Worm (Caenorhabditis elegans): ENCODE data around the gene best-9.

best-9 gene

ce11 chrIV:6565605-6566004 lies 5.1 kb downstream of the best-9 start:
- TF ChIP-seq lin-13 (GFP tag; optimal IDR thresholded peaks at IDR 0.05) (no peak), vab-7 (GFP tag; IDR thresholded peaks at IDR 0.05) (no peak), hlh-30 (tag; optimal IDR thresholded peaks at IDR 0.05; ENCODE audit: insufficient read depth) (no peak), zip-2 (tag; optimal IDR thresholded peaks at IDR 0.05) (no peak), nhr-28 (tag; optimal IDR thresholded peaks at IDR 0.05) (no peak), ces-1 (GFP tag; optimal IDR thresholded peaks at IDR 0.05) (no peak), mdt-29 (GFP tag; IDR thresholded peaks at IDR 0.05) (no peak), aly-2 (tag; optimal IDR thresholded peaks at IDR 0.05) (no peak), ztf-11 (tag; optimal IDR thresholded peaks at IDR 0.05) (no peak), zip-11 (GFP tag; IDR thresholded peaks at IDR 0.05) (no peak), T26A8.4 (GFP tag; IDR thresholded peaks at IDR 0.05) (no peak), egl-43 (GFP tag; IDR thresholded peaks at IDR 0.05) (no peak), ceh-62 (tag; optimal IDR thresholded peaks at IDR 0.05) (no peak), lsy-2 (tag; optimal IDR thresholded peaks at IDR 0.05) (no peak), jun-1 (tag; optimal IDR thresholded peaks at IDR 0.05) (no peak), aha-1 (tag) (no peak), ceh-82 (tag; optimal IDR thresholded peaks at IDR 0.05) (no peak), snpc-1.2 (GFP tag; IDR thresholded peaks at IDR 0.05) (no peak), ctbp-1 (GFP tag; IDR thresholded peaks at IDR 0.05) (no peak), F37D6.2 (tag; optimal IDR thresholded peaks at IDR 0.05) (no peak)

- no peak for TF ChIP-seq Y48G9A.11 (GFP tag; IDR thresholded peaks at IDR 0.05)
- no peak for TF ChIP-seq duxl-1 (tag; optimal IDR thresholded peaks at IDR 0.05; ENCODE audit: poor library complexity)
- no peak for TF ChIP-seq set-16 (GFP tag; IDR thresholded peaks at IDR 0.05)
- TF ChIP-seq ceh-44 (GFP tag; IDR thresholded peaks at IDR 0.05): no peak
- TF ChIP-seq ctbp-1 (GFP tag; IDR thresholded peaks at IDR 0.05): no peak
- no peak for TF ChIP-seq mep-1 (tag; optimal IDR thresholded peaks at IDR 0.05)
- no peak for TF ChIP-seq ces-1 (GFP tag; optimal IDR thresholded peaks at IDR 0.05)
- no peak for TF ChIP-seq egl-43 (GFP tag; IDR thresholded peaks at IDR 0.05)
- no peak for TF ChIP-seq unc-62 (GFP tag; optimal IDR thresholded peaks at IDR 0.05 in 1 of 2)
- no peak for TF ChIP-seq unc-62 (tag; optimal IDR thresholded peaks at IDR 0.05)
- TF ChIP-seq hif-1 (tag; optimal IDR thresholded peaks at IDR 0.05): no peak
- TF ChIP-seq mes-2 (tag; optimal IDR thresholded peaks at IDR 0.05; ENCODE audit: poor library complexity, severe bottlenecking): no peak
- TF ChIP-seq lin-38 (GFP tag; IDR thresholded peaks at IDR 0.05): no peak
- TF ChIP-seq sdz-12 (GFP tag; optimal IDR thresholded peaks at IDR 0.05): no peak
- no peak for TF ChIP-seq aly-2 (tag; optimal IDR thresholded peaks at IDR 0.05)
These were observed 11.7 kb downstream of the best-9 start, which contains the start of gene bicd-1 for ce11 chrIV:6572238-6572637. Gene bicd-1, minus strand, starts transcription at chrIV:6572338.

DNA sequence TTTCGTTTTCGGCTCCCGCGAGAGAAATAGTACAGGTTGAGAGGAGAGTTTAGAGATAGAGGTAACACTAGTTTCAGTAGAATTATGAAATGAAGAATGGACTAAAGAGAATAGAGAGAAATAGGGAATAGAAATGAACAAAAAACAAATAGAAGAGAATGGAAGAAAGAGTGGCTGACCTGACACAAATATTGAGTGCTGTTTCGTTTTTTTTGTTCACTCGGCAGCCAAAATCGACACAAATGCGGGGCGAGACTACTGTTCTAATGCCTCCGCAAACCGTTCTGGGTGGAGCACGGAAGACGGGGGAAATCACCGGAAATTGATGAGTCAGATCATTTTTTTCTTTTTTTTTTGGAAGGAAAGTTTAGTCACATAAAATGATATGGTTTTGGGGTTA lies 12.1 kb downstream of the best-9 start:
- peak; percentile 10 for TF ChIP-seq nhr-28 (tag; optimal IDR thresholded peaks at IDR 0.05)
- TF ChIP-seq aha-1 (tag): peak; percentile 42
- no peak for TF ChIP-seq aly-2 (tag; optimal IDR thresholded peaks at IDR 0.05)
- TF ChIP-seq mdl-1 (tag; optimal IDR thresholded peaks at IDR 0.05): no peak
- TF ChIP-seq vab-7 (GFP tag; IDR thresholded peaks at IDR 0.05): no peak

DNA sequence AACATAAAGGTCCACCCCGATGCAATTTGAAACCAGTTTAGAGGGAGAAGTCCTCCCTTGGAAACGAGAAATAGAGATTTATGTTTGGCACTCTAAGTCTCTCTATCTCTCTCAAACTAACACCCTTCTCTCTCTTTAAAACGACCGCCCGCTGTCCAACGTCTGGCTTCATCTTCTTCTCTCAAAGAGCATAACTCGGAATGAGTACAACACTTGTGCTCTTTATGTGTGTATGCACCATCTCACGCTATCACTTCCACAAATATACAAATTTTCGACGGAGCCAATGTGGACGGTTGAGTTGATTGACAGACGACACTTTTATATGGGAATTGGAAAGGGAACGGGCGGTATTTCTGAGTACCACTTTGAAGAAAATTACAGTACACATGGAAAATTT lies 13.8 kb downstream of the best-9 start:
- TF ChIP-seq lin-38 (GFP tag; IDR thresholded peaks at IDR 0.05): no peak
- no peak for TF ChIP-seq saeg-2 (GFP tag; IDR thresholded peaks at IDR 0.05)
- no peak for TF ChIP-seq nhr-48 (tag; optimal IDR thresholded peaks at IDR 0.05)
- TF ChIP-seq F49E8.2 (tag; optimal IDR thresholded peaks at IDR 0.05; ENCODE audit: borderline replicate concordance): no peak
- 0 out of 2 replicates have a peak, but pooled peaks have one; percentile 35 for TF ChIP-seq daf-19 (GFP tag; conservative IDR thresholded peaks at IDR 0.05)
- peak; percentile 67 for TF ChIP-seq dve-1 (tag; optimal IDR thresholded peaks at IDR 0.05; ENCODE audit: insufficient read depth)
- no peak for TF ChIP-seq daf-12 (tag; optimal IDR thresholded peaks at IDR 0.05)
- peak; percentile 67 for TF ChIP-seq dmd-6 (GFP tag; IDR thresholded peaks at IDR 0.05)
- TF ChIP-seq ztf-11 (tag; optimal IDR thresholded peaks at IDR 0.05): no peak
- TF ChIP-seq mxl-3 (GFP tag; optimal IDR thresholded peaks at IDR 0.05): peak; percentile 36
- no peak for TF ChIP-seq hmg-1.1 (GFP tag; IDR thresholded peaks at IDR 0.05)
- TF ChIP-seq mdt-29 (GFP tag; IDR thresholded peaks at IDR 0.05): no peak
- TF ChIP-seq unc-62 (GFP tag; optimal IDR thresholded peaks at IDR 0.05 in 1 of 2): peak in 1 of 2 experiments; percentile 29
- no peak for TF ChIP-seq unc-62 (tag; optimal IDR thresholded peaks at IDR 0.05)
- TF ChIP-seq pqm-1 (tag; optimal IDR thresholded peaks at IDR 0.05): peak; percentile 63
- 0 out of 2 replicates have a peak, but pooled peaks have one; percentile 22 for TF ChIP-seq php-3 (GFP tag; IDR thresholded peaks at IDR 0.05)
- TF ChIP-seq aha-1 (tag): peak; percentile 63
- peak; percentile 34 for TF ChIP-seq mep-1 (tag; optimal IDR thresholded peaks at IDR 0.05)
- peak; percentile 66 for TF ChIP-seq nhr-28 (tag; optimal IDR thresholded peaks at IDR 0.05)
- peak in 1 of 2 experiments; percentile 13 for TF ChIP-seq lsy-2 (tag; optimal IDR thresholded peaks at IDR 0.05)
- peak; percentile 70 for TF ChIP-seq hlh-11 (tag; optimal IDR thresholded peaks at IDR 0.05)
